Worm (Caenorhabditis elegans) whole organism, midembryonic: ENCODE measurements around the gene C25A8.5.

Experiments
- T22C8.4 ChIP-seq: fragments of 200-800 bp; sonication (Bioruptor generic); IDR thresholded peaks from 2 replicates; pipeline ENCODE4 v1.3.6; 2022; ENCODE audit warnings: missing genetic modification characterization, missing compliant biosample characterization
- cog-1 ChIP-seq: sonication (generic microtip); optimal IDR thresholded peaks from 2 replicates; lab custom pipeline; 2016; ENCODE audit warnings: missing genetic modification characterization, missing compliant biosample characterization
- flt-1 ChIP-seq: fragments of 200-800 bp; sonication (Bioruptor generic); IDR thresholded peaks from 2 replicates; pipeline ENCODE4 v1.3.6; 2022; ENCODE audit warnings: missing genetic modification characterization, missing compliant biosample characterization
- klf-2 ChIP-seq: fragments of 200-800 bp; sonication (Bioruptor generic); conservative IDR thresholded peaks from 2 replicates; pipeline ENCODE4 v1.3.6; 2022; ENCODE audit warnings: missing genetic modification reagents, missing genetic modification characterization, missing compliant biosample characterization
- med-1 ChIP-seq: sonication (generic microtip); optimal IDR thresholded peaks from 2 replicates; lab custom pipeline; 2017; ENCODE audit warnings: missing genetic modification characterization, mild to moderate bottlenecking, missing compliant biosample characterization, antibody characterized with exemption, missing genetic modification reagents; ENCODE audit not compliant: insufficient read depth
- ref-1 ChIP-seq: fragments of 200-800 bp; sonication (Bioruptor generic); conservative IDR thresholded peaks from 2 replicates; pipeline ENCODE4 v1.3.6; 2022; ENCODE audit warnings: missing genetic modification reagents, missing genetic modification characterization, missing compliant biosample characterization
- tab-1 ChIP-seq: fragments of 200-800 bp; sonication (Bioruptor generic); IDR thresholded peaks from 2 replicates; pipeline ENCODE4 v1.3.6; 2022; ENCODE audit warnings: missing genetic modification characterization, missing compliant biosample characterization
- ztf-23 ChIP-seq: fragments of 200-800 bp; sonication (Bioruptor generic); IDR thresholded peaks from 2 replicates; pipeline ENCODE4 v1.3.6; 2022; ENCODE audit warnings: missing genetic modification reagents, missing genetic modification characterization, missing compliant biosample characterization
- ztf-29 ChIP-seq: fragments of 200-800 bp; sonication (Bioruptor generic); IDR thresholded peaks from 2 replicates; pipeline ENCODE4 v1.3.6; 2022; ENCODE audit warnings: missing genetic modification reagents, missing genetic modification characterization, missing compliant biosample characterization

DNA sequence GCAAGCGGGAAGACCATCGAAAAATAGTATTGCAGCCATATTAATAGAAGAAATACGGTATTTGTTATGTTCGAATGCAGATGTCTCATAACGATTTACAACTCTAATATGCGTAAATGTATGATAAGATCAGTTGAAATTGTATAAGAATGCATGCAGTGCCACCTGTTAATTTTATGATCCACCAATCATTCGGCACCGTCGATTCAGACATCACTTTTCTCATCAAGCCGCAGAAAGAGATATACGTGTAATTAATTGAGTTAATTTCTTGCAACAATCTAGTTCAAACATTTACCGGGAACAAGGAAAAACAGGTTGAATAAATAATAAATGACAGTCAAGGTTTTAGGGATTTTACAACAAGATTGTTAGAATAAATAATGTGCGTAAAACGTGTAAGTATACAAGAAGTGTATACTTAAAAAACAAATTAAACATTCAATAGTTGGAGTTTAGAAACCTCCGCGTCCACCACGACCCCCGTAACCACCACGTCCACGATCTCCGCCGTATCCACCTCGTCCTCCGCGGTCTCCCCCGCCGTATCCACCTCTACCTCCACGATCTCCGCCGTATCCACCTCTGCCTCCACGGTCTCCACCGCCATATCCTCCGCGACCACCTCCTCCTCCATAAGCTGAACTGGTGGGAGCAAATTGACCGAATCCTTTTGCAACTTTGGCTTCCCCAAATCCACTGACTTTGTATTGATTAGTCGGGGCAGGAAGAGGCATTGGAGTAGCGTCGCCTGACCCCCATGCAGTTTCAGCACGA, 25.0 kb upstream of the C25A8.5 start:
- TF ChIP-seq cog-1 (tag; lab: Kevin White, UChicago) (no peak), tab-1 (GFP tag; lab: Robert Waterston, UW) (no peak), med-1 (GFP tag; lab: Kevin White, UChicago) (no peak), ref-1 (GFP tag; lab: Robert Waterston, UW) (no peak), T22C8.4 (GFP tag; lab: Robert Waterston, UW) (no peak), klf-2 (GFP tag; lab: Robert Waterston, UW) (no peak), ztf-23 (GFP tag; lab: Robert Waterston, UW) (no peak), ztf-29 (GFP tag; lab: Robert Waterston, UW) (no peak), flt-1 (GFP tag; lab: Robert Waterston, UW) (no peak)
